Fruit fly (Drosophila melanogaster) whole organism, embryonic: ENCODE measurements around the gene CG7742.

ENCODE experiments used
- Max ChIP-seq: fragments of 200-800 bp; sonication (Bioruptor generic); optimal IDR thresholded peaks from 2 replicates; lab custom pipeline; 2016; ENCODE audit warnings: missing biosample characterization, mild to moderate bottlenecking, missing genetic modification characterization
- jigr1 ChIP-seq: fragments of 200-800 bp; sonication (Bioruptor generic); IDR thresholded peaks from 3 replicates; pipeline ENCODE4 v1.3.6; 2022; ENCODE audit warnings: missing biosample characterization, missing genetic modification characterization
- yki ChIP-seq: fragments of >200 bp; optimal IDR thresholded peaks from 3 replicates; lab custom pipeline; 2018

DNA sequence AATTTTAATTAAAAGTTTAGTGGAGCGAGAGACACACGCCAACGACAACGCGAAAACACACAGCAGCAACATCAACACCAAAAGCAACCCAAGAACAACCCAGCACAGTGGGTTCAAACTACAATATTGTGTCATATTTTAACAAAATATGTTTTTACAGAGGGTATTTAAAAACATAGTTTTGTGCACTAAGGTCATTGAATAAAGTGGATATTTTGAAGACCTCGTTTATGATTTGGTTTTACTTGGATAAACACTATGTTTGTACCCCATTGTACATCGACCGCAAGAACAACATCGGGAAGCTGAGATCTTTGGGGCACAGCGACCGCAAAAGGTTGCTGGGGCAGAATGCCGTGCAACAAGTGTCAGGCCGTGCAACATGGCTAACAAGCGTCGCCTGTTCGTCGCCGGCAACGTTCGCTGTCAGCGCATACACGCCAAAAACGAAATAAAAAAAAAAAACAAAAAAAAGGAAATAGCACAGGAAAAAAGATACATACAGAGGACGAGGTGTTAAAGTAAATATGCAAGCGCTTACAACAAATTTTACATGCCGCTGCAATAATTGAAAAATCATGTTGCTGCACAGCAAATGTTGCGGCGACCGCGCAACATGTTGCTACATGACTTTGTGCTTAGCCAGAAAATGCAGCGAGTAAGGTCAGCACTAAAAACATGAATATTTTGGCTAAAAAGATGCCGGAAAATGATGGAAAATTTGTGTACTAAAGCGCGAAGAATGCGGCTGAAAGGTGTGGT lies 46.5 kb upstream of the CG7742 start:
- TF ChIP-seq Max (GFP tag; lab: Kevin White, UChicago) = no peak
- no peak for TF ChIP-seq jigr1
- TF ChIP-seq yki = no peak
